Fruit fly (Drosophila melanogaster): ENCODE data around the gene CG8028.

CG8028 gene

DNA sequence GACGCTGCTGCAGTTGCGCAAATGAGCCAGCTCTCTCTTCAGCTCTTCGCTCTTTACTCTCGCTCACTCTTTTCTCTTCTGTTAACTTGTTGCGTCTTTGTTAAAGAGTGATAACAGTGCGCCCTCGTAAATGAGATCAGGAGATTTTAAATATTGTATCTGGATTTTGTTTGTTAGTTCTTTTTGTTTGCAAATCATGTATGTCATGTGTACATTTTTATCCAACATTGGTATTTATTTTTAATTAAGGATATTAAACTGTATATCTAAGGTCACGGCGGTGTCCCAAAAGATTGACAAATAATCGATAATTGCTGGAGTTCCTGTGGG lies 18.6 kb upstream of the CG8028 start (continued):
- TF ChIP-seq CG10431 (GFP tag; optimal IDR thresholded peaks at IDR 0.05) (no peak), Camta (GFP tag; optimal IDR thresholded peaks at IDR 0.05) (no peak), sisA (GFP tag; IDR thresholded peaks at IDR 0.05) (peak; percentile 40), da (GFP tag; optimal IDR thresholded peaks at IDR 0.05) (no peak), Xbp1 (GFP tag; optimal IDR thresholded peaks at IDR 0.05) (peak; percentile 46), pum (GFP tag; optimal IDR thresholded peaks at IDR 0.05) (peak; percentile 29), z (GFP tag; IDR thresholded peaks at IDR 0.05) (no peak), row (GFP tag; IDR thresholded peaks at IDR 0.05) (peak; percentile 75), gsb-n (tag; optimal IDR thresholded peaks at IDR 0.05) (peak; percentile 27), so (GFP tag; IDR thresholded peaks at IDR 0.05) (no peak), Fer2 (tag; optimal IDR thresholded peaks at IDR 0.05) (no peak), bsh (GFP tag; optimal IDR thresholded peaks at IDR 0.05) (peak in 1 of 2 experiments; percentile 54), CG12155 (GFP tag; optimal IDR thresholded peaks at IDR 0.05) (peak; percentile 26), grau (tag; optimal IDR thresholded peaks at IDR 0.05) (peak; percentile 98), bigmax (GFP tag; optimal IDR thresholded peaks at IDR 0.05) (no peak), Meics (GFP tag; optimal IDR thresholded peaks at IDR 0.05) (no peak), CG17385 (GFP tag; optimal IDR thresholded peaks at IDR 0.05) (peak; percentile 12), pros (GFP tag; optimal IDR thresholded peaks at IDR 0.05) (no peak), CG3838 (GFP tag; optimal IDR thresholded peaks at IDR 0.05) (peak; percentile 3), CG14667 (GFP tag; IDR thresholded peaks at IDR 0.05) (peak; percentile 13; the same call in 1 of the 2 replicates), CG15011 (GFP tag; optimal IDR thresholded peaks at IDR 0.05) (no peak), fru (optimal IDR thresholded peaks at IDR 0.05) (no peak), odd (GFP tag; optimal IDR thresholded peaks at IDR 0.05) (no peak), Nf-YB (GFP tag; optimal IDR thresholded peaks at IDR 0.05) (no peak), vvl (GFP tag; IDR thresholded peaks at IDR 0.05) (peak; percentile 81), CG10321 (GFP tag; IDR thresholded peaks at IDR 0.05) (no peak), CG13624 (GFP tag; optimal IDR thresholded peaks at IDR 0.05) (peak; percentile 12), tap (tag; optimal IDR thresholded peaks at IDR 0.05) (peak; percentile 35), CG10366 (GFP tag; IDR thresholded peaks at IDR 0.05) (peak; percentile 70), D19A (tag; optimal IDR thresholded peaks at IDR 0.05) (peak; percentile 18), CG2678 (tag; optimal IDR thresholded peaks at IDR 0.05) (peak; percentile 52), CG17361 (GFP tag; IDR thresholded peaks at IDR 0.05) (no peak; the same call in 2 of the 3 replicates), Bteb2 (GFP tag; optimal IDR thresholded peaks at IDR 0.05) (no peak), CG7928 (GFP tag; optimal IDR thresholded peaks at IDR 0.05) (no peak), CG5245 (GFP tag; optimal IDR thresholded peaks at IDR 0.05) (no peak), kah (GFP tag; optimal IDR thresholded peaks at IDR 0.05) (peak; percentile 24), Nf-YA (GFP tag; IDR thresholded peaks at IDR 0.05) (0 out of 2 replicates have a peak, but pooled peaks have one; percentile 13), Neu2 (GFP tag; optimal IDR thresholded peaks at IDR 0.05; ENCODE audit: borderline replicate concordance) (peak; percentile 1), oc (tag; optimal IDR thresholded peaks at IDR 0.05) (peak; percentile 22), CG31441 (GFP tag; IDR thresholded peaks at IDR 0.05) (no peak), CG14050 (GFP tag; IDR thresholded peaks at IDR 0.05) (peak; percentile 66), CG12659 (GFP tag; optimal IDR thresholded peaks at IDR 0.05) (no peak), Stat92E (GFP tag; optimal IDR thresholded peaks at IDR 0.05) (no peak), Doc3 (GFP tag; IDR thresholded peaks at IDR 0.05; ENCODE audit: partially characterized antibody) (no peak), CG4854 (GFP tag; optimal IDR thresholded peaks at IDR 0.05) (no peak), CG11695 (GFP tag; IDR thresholded peaks at IDR 0.05) (peak; percentile 69; the same call in 2 of the 3 replicates), CG33557 (GFP tag; optimal IDR thresholded peaks at IDR 0.05) (no peak), HLH54F (GFP tag; optimal IDR thresholded peaks at IDR 0.05) (peak; percentile 32), CG31365 (tag; optimal IDR thresholded peaks at IDR 0.05) (no peak), CG15479 (GFP tag; optimal IDR thresholded peaks at IDR 0.05) (no peak), CG1647 (GFP tag; optimal IDR thresholded peaks at IDR 0.05) (no peak), ftz-f1 (GFP tag; optimal IDR thresholded peaks at IDR 0.05) (no peak)
